Fruit fly (Drosophila melanogaster) whole organism, embryonic: ENCODE measurements around the gene Gr21a.
A peak's percentile ranks its signal among the peaks of the same experiment; 100 is the strongest.

Experiments used
- ATbp ChIP-seq: fragments of 200-800 bp; sonication (Bioruptor generic); optimal IDR thresholded peaks from 2 replicates; lab custom pipeline; 2017; ENCODE audit warnings: missing biosample characterization, mild to moderate bottlenecking, missing genetic modification characterization, missing genetic modification reagents
- Aef1 ChIP-seq: fragments of 200-800 bp; sonication (Bioruptor generic); IDR thresholded peaks from 3 replicates; pipeline ENCODE4 v1.3.6; 2022; ENCODE audit warnings: missing biosample characterization, missing genetic modification characterization
- Antp ChIP-seq: fragments of 200-800 bp; sonication (Bioruptor generic); optimal IDR thresholded peaks from 3 replicates; lab custom pipeline; 2016; ENCODE audit warnings: missing biosample characterization, missing genetic modification characterization
- Atf-2 ChIP-seq: fragments of 200-800 bp; sonication (Bioruptor generic); optimal IDR thresholded peaks from 2 replicates; lab custom pipeline; 2016; ENCODE audit warnings: missing biosample characterization, missing genetic modification characterization
- Atf6 ChIP-seq: fragments of 200-800 bp; sonication (Bioruptor generic); IDR thresholded peaks from 2 replicates; pipeline ENCODE4 v1.3.6; 2022; ENCODE audit warnings: missing biosample characterization, missing genetic modification characterization
- CG10543 ChIP-seq: fragments of 200-800 bp; sonication (Bioruptor generic); optimal IDR thresholded peaks from 3 replicates; lab custom pipeline; 2017; ENCODE audit warnings: missing biosample characterization, mild to moderate bottlenecking, missing genetic modification characterization, moderate library complexity
- CG12236 ChIP-seq: fragments of 200-800 bp; sonication (Bioruptor generic); optimal IDR thresholded peaks from 2 replicates; lab custom pipeline; 2016; ENCODE audit warnings: missing biosample characterization, missing genetic modification characterization
- CG16779 ChIP-seq: fragments of 200-800 bp; sonication (Bioruptor generic); IDR thresholded peaks from 2 replicates; pipeline ENCODE4 v1.3.6; 2022; ENCODE audit warnings: missing biosample characterization, missing genetic modification characterization
- CG18764 ChIP-seq: fragments of 200-800 bp; sonication (Bioruptor generic); optimal IDR thresholded peaks from 3 replicates; lab custom pipeline; 2016; ENCODE audit warnings: missing biosample characterization, missing genetic modification characterization
- CG2889 ChIP-seq: fragments of 200-800 bp; sonication (Bioruptor generic); IDR thresholded peaks from 3 replicates; pipeline ENCODE4 v1.3.6; 2022; ENCODE audit warnings: missing biosample characterization, missing genetic modification characterization
- CG31224 ChIP-seq: fragments of 200-800 bp; sonication (Bioruptor generic); IDR thresholded peaks from 2 replicates; pipeline ENCODE4 v1.3.6; 2022; ENCODE audit warnings: missing biosample characterization, missing genetic modification characterization
- CG31441 ChIP-seq: fragments of 200-800 bp; sonication (Bioruptor generic); IDR thresholded peaks from 2 replicates; pipeline ENCODE4 v1.3.6; 2022; ENCODE audit warnings: missing biosample characterization, missing genetic modification characterization
- CG32532 ChIP-seq: fragments of 200-800 bp; sonication (Bioruptor generic); IDR thresholded peaks from 2 replicates; pipeline ENCODE4 v1.3.6; 2022; ENCODE audit warnings: missing biosample characterization, missing genetic modification characterization
- CG4404 ChIP-seq: fragments of 200-800 bp; sonication (Bioruptor generic); IDR thresholded peaks from 2 replicates; pipeline ENCODE4 v1.3.6; 2022; ENCODE audit warnings: missing biosample characterization, missing genetic modification characterization
- CG4707 ChIP-seq: fragments of 200-800 bp; sonication (Bioruptor generic); optimal IDR thresholded peaks from 2 replicates; lab custom pipeline; 2018; ENCODE audit warnings: missing biosample characterization, mild to moderate bottlenecking, missing genetic modification characterization, moderate library complexity
- CG6765 ChIP-seq: fragments of 200-800 bp; sonication (Bioruptor generic); optimal IDR thresholded peaks from 3 replicates; lab custom pipeline; 2017; ENCODE audit warnings: missing biosample characterization, mild to moderate bottlenecking, missing genetic modification characterization
- CG6791 ChIP-seq: fragments of 200-800 bp; sonication (Bioruptor generic); IDR thresholded peaks from 3 replicates; pipeline ENCODE4 v1.3.6; 2022; ENCODE audit warnings: missing biosample characterization, missing genetic modification characterization; ENCODE audit not compliant: partially characterized antibody
- CG7786 ChIP-seq: fragments of 200-800 bp; sonication (Bioruptor generic); optimal IDR thresholded peaks from 2 replicates; lab custom pipeline; 2016; ENCODE audit warnings: missing biosample characterization, missing genetic modification characterization
- CG8924 ChIP-seq: fragments of 200-800 bp; optimal IDR thresholded peaks from 3 replicates; lab custom pipeline; 2019; ENCODE audit warnings: missing biosample characterization, mild to moderate bottlenecking, missing genetic modification characterization, moderate library complexity
- CG9215 ChIP-seq: fragments of 200-800 bp; sonication (Bioruptor generic); IDR thresholded peaks from 2 replicates; pipeline ENCODE4 v1.3.6; 2022; ENCODE audit warnings: missing biosample characterization, missing genetic modification characterization
- CG9437 ChIP-seq: fragments of 200-800 bp; sonication (Bioruptor generic); optimal IDR thresholded peaks from 2 replicates; lab custom pipeline; 2018; ENCODE audit warnings: missing biosample characterization, mild to moderate bottlenecking, missing genetic modification characterization
- Dref ChIP-seq: fragments of 200-800 bp; sonication (Bioruptor generic); IDR thresholded peaks from 2 replicates; pipeline ENCODE4 v1.3.6; 2022; ENCODE audit warnings: missing biosample characterization, missing genetic modification characterization
- ERR ChIP-seq: fragments of 200-800 bp; sonication (Bioruptor generic); optimal IDR thresholded peaks from 2 replicates; lab custom pipeline; 2016; ENCODE audit warnings: missing biosample characterization, missing genetic modification characterization
- Gsc ChIP-seq: fragments of 200-800 bp; sonication (Bioruptor generic); IDR thresholded peaks from 2 replicates; pipeline ENCODE4 v1.3.6; 2022; ENCODE audit warnings: missing biosample characterization, missing genetic modification characterization
- H2.0 ChIP-seq: fragments of 200-800 bp; sonication (Bioruptor generic); IDR thresholded peaks from 2 replicates; pipeline ENCODE4 v1.3.6; 2022; ENCODE audit warnings: missing biosample characterization, missing genetic modification characterization
- HLH4C ChIP-seq: fragments of 200-800 bp; sonication (Bioruptor generic); IDR thresholded peaks from 3 replicates; pipeline ENCODE4 v1.3.6; 2022; ENCODE audit warnings: missing biosample characterization, missing genetic modification characterization; ENCODE audit not compliant: partially characterized antibody
- Hr3 ChIP-seq: fragments of 200-800 bp; sonication (Bioruptor generic); optimal IDR thresholded peaks from 3 replicates; lab custom pipeline; 2016; ENCODE audit warnings: missing biosample characterization, missing genetic modification characterization
- Hsf ChIP-seq: fragments of 200-800 bp; sonication (Bioruptor generic); optimal IDR thresholded peaks from 3 replicates; lab custom pipeline; 2016; ENCODE audit warnings: missing biosample characterization, missing genetic modification characterization
- Mrtf ChIP-seq: fragments of 200-800 bp; sonication (Bioruptor generic); IDR thresholded peaks from 3 replicates; pipeline ENCODE4 v1.3.6; 2022; ENCODE audit warnings: missing biosample characterization, missing genetic modification characterization
- Oaz ChIP-seq: fragments of 200-800 bp; sonication (Bioruptor generic); IDR thresholded peaks from 2 replicates; pipeline ENCODE4 v1.3.6; 2022; ENCODE audit warnings: missing biosample characterization, missing genetic modification characterization
- Ptx1 ChIP-seq: fragments of 200-800 bp; sonication (Bioruptor generic); IDR thresholded peaks from 2 replicates; pipeline ENCODE4 v1.3.6; 2022; ENCODE audit warnings: missing biosample characterization, missing genetic modification characterization
- Ravus ChIP-seq: fragments of 200-800 bp; sonication (Bioruptor generic); IDR thresholded peaks from 2 replicates; pipeline ENCODE4 v1.3.6; 2022; ENCODE audit warnings: missing biosample characterization, missing genetic modification characterization
- al ChIP-seq: fragments of 200-800 bp; sonication (Bioruptor generic); IDR thresholded peaks from 2 replicates; pipeline ENCODE4 v1.3.6; 2022; ENCODE audit warnings: missing biosample characterization, missing genetic modification characterization
- ash1 ChIP-seq: fragments of 200-800 bp; sonication (Bioruptor generic); optimal IDR thresholded peaks from 2 replicates; lab custom pipeline; 2018; ENCODE audit warnings: missing biosample characterization, mild to moderate bottlenecking, missing genetic modification characterization
- bbx ChIP-seq: fragments of 200-800 bp; sonication (Bioruptor generic); IDR thresholded peaks from 2 replicates; pipeline ENCODE4 v1.3.6; 2022; ENCODE audit warnings: missing biosample characterization, missing genetic modification characterization; ENCODE audit not compliant: partially characterized antibody
- bcd ChIP-seq: fragments of 200-800 bp; sonication (Bioruptor generic); optimal IDR thresholded peaks from 2 replicates; lab custom pipeline; 2017; ENCODE audit warnings: missing biosample characterization, mild to moderate bottlenecking, missing genetic modification characterization
- crp ChIP-seq, 2 experiments: fragments of 200-800 bp; sonication (Bioruptor generic); optimal IDR thresholded peaks; 2 replicates in 1 of 2; 3 replicates in 1 of 2; lab custom pipeline; 2017; ENCODE audit warnings: missing biosample characterization in 2 of 2, missing genetic modification characterization in 2 of 2, mild to moderate bottlenecking in 1 of 2, moderate library complexity in 1 of 2
- emc ChIP-seq: fragments of 200-800 bp; sonication (Bioruptor generic); optimal IDR thresholded peaks from 2 replicates; lab custom pipeline; 2016; ENCODE audit warnings: missing biosample characterization, missing genetic modification characterization
- esg ChIP-seq: fragments of 200-800 bp; sonication (Bioruptor generic); conservative IDR thresholded peaks from 2 replicates; pipeline ENCODE4 v1.3.6; 2022; ENCODE audit warnings: missing biosample characterization, missing genetic modification characterization
- eyg ChIP-seq: fragments of 200-800 bp; sonication (Bioruptor generic); optimal IDR thresholded peaks from 3 replicates; lab custom pipeline; 2016; ENCODE audit warnings: missing biosample characterization, missing genetic modification characterization
- fru ChIP-seq: fragments of >200 bp; optimal IDR thresholded peaks from 2 replicates; lab custom pipeline; 2017
- ftz-f1 ChIP-seq: fragments of 200-800 bp; sonication (Bioruptor generic); optimal IDR thresholded peaks from 2 replicates; lab custom pipeline; 2016; ENCODE audit warnings: missing biosample characterization, missing genetic modification characterization
- jing ChIP-seq: fragments of 200-800 bp; sonication (Bioruptor generic); optimal IDR thresholded peaks from 2 replicates; lab custom pipeline; 2018; ENCODE audit warnings: missing biosample characterization, mild to moderate bottlenecking, missing genetic modification characterization
- nom ChIP-seq: fragments of 200-800 bp; sonication (Bioruptor generic); optimal IDR thresholded peaks from 2 replicates; lab custom pipeline; 2017; ENCODE audit warnings: missing biosample characterization, missing genetic modification characterization, mild to moderate bottlenecking, moderate library complexity, missing genetic modification reagents
- pan ChIP-seq, 4 experiments: fragments of >200 bp in 3 of 4; fragments of 200-800 bp in 1 of 4; sonication (Bioruptor generic) in 1 of 4; optimal IDR thresholded peaks in 3 of 4; IDR thresholded peaks in 1 of 4; 2 replicates each; pipeline versions ENCODE4 v1.3.6 to Lab custom; 2017 to 2022; ENCODE audit warnings: missing biosample characterization in 2 of 4, missing genetic modification characterization in 2 of 4, mixed read lengths in 1 of 4
- pb ChIP-seq: fragments of 200-800 bp; sonication (Bioruptor generic); optimal IDR thresholded peaks from 3 replicates; lab custom pipeline; 2016; ENCODE audit warnings: missing biosample characterization, missing genetic modification characterization
- pho ChIP-seq: fragments of 200-800 bp; sonication (Bioruptor generic); optimal IDR thresholded peaks from 2 replicates; lab custom pipeline; 2016; ENCODE audit warnings: missing biosample characterization, missing genetic modification characterization
- schlank ChIP-seq: fragments of 200-800 bp; sonication (Bioruptor generic); optimal IDR thresholded peaks from 2 replicates; lab custom pipeline; 2018; ENCODE audit warnings: missing biosample characterization, mild to moderate bottlenecking, missing genetic modification characterization
- stwl ChIP-seq: fragments of 200-800 bp; sonication (Bioruptor generic); optimal IDR thresholded peaks from 3 replicates; lab custom pipeline; 2018; ENCODE audit warnings: missing biosample characterization, mild to moderate bottlenecking, missing genetic modification characterization, moderate library complexity
- unc-4 ChIP-seq: fragments of 200-800 bp; sonication (Bioruptor generic); IDR thresholded peaks from 2 replicates; pipeline ENCODE4 v1.3.6; 2022; ENCODE audit warnings: missing biosample characterization, missing genetic modification characterization; ENCODE audit not compliant: partially characterized antibody
- vvl ChIP-seq: fragments of 200-800 bp; sonication (Bioruptor generic); IDR thresholded peaks from 2 replicates; pipeline ENCODE4 v1.3.6; 2022; ENCODE audit warnings: missing biosample characterization, missing genetic modification characterization
- zf30C ChIP-seq: fragments of 200-800 bp; sonication (Bioruptor generic); optimal IDR thresholded peaks from 3 replicates; lab custom pipeline; 2018; ENCODE audit warnings: missing biosample characterization, mild to moderate bottlenecking, missing genetic modification characterization

Gene Gr21a

DNA sequence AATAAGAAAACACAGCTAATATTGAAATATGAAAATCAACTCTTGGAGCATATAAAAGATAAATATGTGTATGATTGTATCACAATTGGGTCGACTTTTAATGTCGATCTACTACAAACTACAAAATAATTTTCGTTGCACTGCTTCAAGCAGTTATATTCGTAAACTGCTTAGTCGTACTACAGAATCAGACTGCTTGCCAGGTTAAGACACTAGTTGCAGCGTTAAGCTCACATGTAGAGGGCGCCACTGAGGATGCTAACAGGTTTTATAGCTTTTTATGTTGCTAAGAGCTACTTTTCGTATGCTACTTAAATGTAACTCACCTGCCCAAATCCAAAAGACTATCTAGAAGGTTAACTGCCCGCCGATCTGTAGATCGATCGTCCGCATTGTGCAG lies 40.3 kb upstream of the Gr21a start (continued):
- no peak for TF ChIP-seq nom (GFP tag; lab: Kevin White, UChicago)
- TF ChIP-seq Ptx1: peak; percentile 39; the same call in 1 of the 2 replicates
- TF ChIP-seq HLH4C: no peak
- no peak for TF ChIP-seq Gsc (GFP tag; lab: Robert Waterston, UW)
- no peak for TF ChIP-seq CG10543
- no peak for TF ChIP-seq CG31441
- no peak for TF ChIP-seq pho (GFP tag; lab: Kevin White, UChicago)
- 0 out of 3 replicates have a peak, but pooled peaks have one; percentile 31 for TF ChIP-seq Mrtf (GFP tag; lab: Robert Waterston, UW)
- no peak for TF ChIP-seq CG4404 (GFP tag; lab: Robert Waterston, UW)
- TF ChIP-seq Aef1: no peak
- peak; percentile 11 for TF ChIP-seq bcd (GFP tag; lab: Kevin White, UChicago)
- no peak for TF ChIP-seq ERR
- no peak for TF ChIP-seq CG2889 (GFP tag; lab: Robert Waterston, UW)
- no peak for TF ChIP-seq Dref (GFP tag; lab: Robert Waterston, UW)
- no peak for TF ChIP-seq CG31224 (GFP tag; lab: Robert Waterston, UW)
- no peak for TF ChIP-seq jing
- TF ChIP-seq H2.0 (GFP tag; lab: Robert Waterston, UW): no peak
- no peak for TF ChIP-seq Oaz (GFP tag; lab: Robert Waterston, UW)
- TF ChIP-seq CG9215 (GFP tag; lab: Robert Waterston, UW): no peak
- TF ChIP-seq ATbp (GFP tag; lab: Kevin White, UChicago): no peak
- peak; percentile 55 for TF ChIP-seq CG32532
- TF ChIP-seq unc-4 (GFP tag; lab: Robert Waterston, UW): no peak
- TF ChIP-seq esg (GFP tag; lab: Robert Waterston, UW): no peak
- TF ChIP-seq Atf6: no peak
- TF ChIP-seq schlank (tag; lab: Kevin White, UChicago): no peak
- TF ChIP-seq crp (GFP tag; optimal IDR thresholded peaks at IDR 0.05; lab: Kevin White, UChicago): no peak
- no peak for TF ChIP-seq Ravus
- TF ChIP-seq vvl (GFP tag; lab: Robert Waterston, UW): peak; percentile 37; the same call in 1 of the 2 replicates
- no peak for TF ChIP-seq CG4707
- TF ChIP-seq zf30C: no peak
- TF ChIP-seq CG6765: no peak
- TF ChIP-seq pan (optimal IDR thresholded peaks at IDR 0.05; lab: Kevin White, UChicago): no peak
- no peak for TF ChIP-seq pan (GFP tag; optimal IDR thresholded peaks at IDR 0.05 in 1 of 2, IDR thresholded peaks at IDR 0.05 in 1 of 2)
- no peak for TF ChIP-seq eyg (GFP tag; lab: Kevin White, UChicago)
- TF ChIP-seq Hsf (GFP tag; lab: Kevin White, UChicago): no peak
- TF ChIP-seq emc (GFP tag; lab: Kevin White, UChicago): no peak
- peak; percentile 21 for TF ChIP-seq Hr3 (GFP tag; lab: Kevin White, UChicago)
- TF ChIP-seq Atf-2 (GFP tag; lab: Kevin White, UChicago): no peak
- TF ChIP-seq stwl (tag; lab: Kevin White, UChicago): peak; percentile 91
- no peak for TF ChIP-seq CG16779 (GFP tag; lab: Robert Waterston, UW)
- TF ChIP-seq bbx (GFP tag; lab: Robert Waterston, UW): peak; percentile 39; the same call in 1 of the 2 replicates
- no peak for TF ChIP-seq CG8924 (tag; lab: Kevin White, UChicago)
- TF ChIP-seq pb (GFP tag; lab: Kevin White, UChicago): no peak
- TF ChIP-seq fru (lab: Kevin White, UChicago): no peak
- 0 out of 2 replicates have a peak, but pooled peaks have one; percentile 25 for TF ChIP-seq al (GFP tag; lab: Robert Waterston, UW)
- TF ChIP-seq CG7786 (GFP tag; lab: Kevin White, UChicago): no peak
- no peak for TF ChIP-seq CG18764 (GFP tag; lab: Kevin White, UChicago)
- TF ChIP-seq ash1 (GFP tag; lab: Kevin White, UChicago): no peak
- TF ChIP-seq CG9437 (GFP tag; lab: Kevin White, UChicago): no peak
- TF ChIP-seq Antp (GFP tag; lab: Kevin White, UChicago): no peak
- TF ChIP-seq CG6791 (GFP tag; lab: Robert Waterston, UW): peak; percentile 67; the same call in 2 of the 3 replicates
- TF ChIP-seq CG12236 (GFP tag; lab: Kevin White, UChicago): no peak
- TF ChIP-seq ftz-f1 (GFP tag; lab: Kevin White, UChicago): no peak
